Worm (Caenorhabditis elegans) whole organism, early embryonic: ENCODE results near the gene hsp-4.

Experiments used
- aly-1 ChIP-seq: sonication (generic microtip); optimal IDR thresholded peaks from 2 replicates; lab custom pipeline; 2016; ENCODE audit warnings: missing genetic modification characterization, missing compliant biosample characterization
- ama-1 ChIP-seq: fragments of 150-350 bp; optimal IDR thresholded peaks from 2 replicates; lab custom pipeline; 2014
- ceh-36 ChIP-seq: sonication (generic microtip); optimal IDR thresholded peaks from 2 replicates; lab custom pipeline; 2016; ENCODE audit warnings: missing genetic modification characterization, inconsistent platforms, missing compliant biosample characterization
- hmbx-1 ChIP-seq: sonication (generic microtip); optimal IDR thresholded peaks from 2 replicates; lab custom pipeline; 2016; ENCODE audit warnings: mild to moderate bottlenecking, missing genetic modification characterization, missing compliant biosample characterization
- hmg-4 ChIP-seq: fragments of 200-800 bp; sonication (Bioruptor generic); optimal IDR thresholded peaks from 2 replicates; lab custom pipeline; 2018; ENCODE audit warnings: mild to moderate bottlenecking, missing genetic modification characterization, missing compliant biosample characterization
- hnd-1 ChIP-seq: sonication (generic microtip); optimal IDR thresholded peaks from 2 replicates; lab custom pipeline; 2016; ENCODE audit warnings: missing genetic modification characterization, missing compliant biosample characterization
- scrt-1 ChIP-seq: fragments of 200-800 bp; sonication (Bioruptor generic); IDR thresholded peaks from 2 replicates; pipeline ENCODE4 v1.3.6; 2022; ENCODE audit warnings: missing genetic modification characterization, missing compliant biosample characterization
- sea-1 ChIP-seq: fragments of 200-800 bp; sonication (Bioruptor generic); conservative IDR thresholded peaks from 2 replicates; pipeline ENCODE4 v1.3.6; 2022; ENCODE audit warnings: missing genetic modification characterization, missing compliant biosample characterization
- tbx-11 ChIP-seq: fragments of 200-800 bp; sonication (Bioruptor generic); IDR thresholded peaks from 2 replicates; pipeline ENCODE4 v1.3.6; 2022; ENCODE audit warnings: missing genetic modification characterization, missing compliant biosample characterization
- tra-4 ChIP-seq: sonication (generic microtip); optimal IDR thresholded peaks from 2 replicates; lab custom pipeline; 2017; ENCODE audit warnings: missing genetic modification characterization, missing compliant biosample characterization

DNA sequence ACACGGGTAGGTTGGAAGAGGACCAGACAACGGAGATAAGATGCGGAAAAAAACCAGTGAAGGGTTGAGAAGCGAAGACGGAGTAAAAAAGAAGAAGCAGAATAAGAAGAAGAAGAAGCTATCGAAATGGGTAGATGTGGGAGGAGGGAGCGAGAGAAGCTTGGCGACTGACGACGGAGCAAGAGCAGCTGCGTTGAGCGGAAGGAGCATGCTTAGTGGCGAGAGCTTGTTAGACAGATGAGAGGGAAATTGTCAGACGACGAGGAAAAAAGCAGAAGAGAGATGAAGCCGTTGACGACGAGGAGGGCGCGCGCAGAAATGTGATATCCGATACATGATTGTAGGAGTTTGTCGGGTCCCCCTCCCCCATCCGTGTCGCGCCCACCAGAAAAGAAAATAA, 25.4 kb downstream of the hsp-4 start:
- no peak for TF ChIP-seq tra-4 (tag; lab: Kevin White, UChicago)
- no peak for TF ChIP-seq tbx-11
- no peak for TF ChIP-seq hmbx-1
- TF ChIP-seq hmg-4, result no peak
- TF ChIP-seq ama-1 (lab: Kevin White, UChicago), result no peak
- no peak for TF ChIP-seq sea-1 (GFP tag; lab: Robert Waterston, UW)
- no peak for TF ChIP-seq aly-1 (tag; lab: Kevin White, UChicago)
- TF ChIP-seq hnd-1 (tag; lab: Kevin White, UChicago), result no peak
- no peak for TF ChIP-seq scrt-1 (GFP tag; lab: Robert Waterston, UW)
- no peak for TF ChIP-seq ceh-36 (tag; lab: Kevin White, UChicago)
